Worm (Caenorhabditis elegans) whole organism, early embryonic: ENCODE results near the gene T04C12.33.
A peak's percentile ranks its signal among the peaks of the same experiment; 100 is the strongest.

Experiments
- B0310.2 ChIP-seq: sonication (generic microtip); optimal IDR thresholded peaks from 2 replicates; lab custom pipeline; 2016; ENCODE audit warnings: mild to moderate bottlenecking, missing genetic modification characterization, missing compliant biosample characterization
- F13C5.2 ChIP-seq: sonication (generic microtip); optimal IDR thresholded peaks from 2 replicates; lab custom pipeline; 2017; ENCODE audit warnings: mild to moderate bottlenecking, missing genetic modification characterization, inconsistent platforms, missing compliant biosample characterization
- aly-1 ChIP-seq: sonication (generic microtip); optimal IDR thresholded peaks from 2 replicates; lab custom pipeline; 2016; ENCODE audit warnings: missing genetic modification characterization, missing compliant biosample characterization
- ama-1 ChIP-seq: fragments of 150-350 bp; optimal IDR thresholded peaks from 2 replicates; lab custom pipeline; 2014
- ceh-13 ChIP-seq: fragments of 200-800 bp; sonication (Bioruptor generic); optimal IDR thresholded peaks from 2 replicates; lab custom pipeline; 2018; ENCODE audit warnings: mild to moderate bottlenecking, missing genetic modification characterization, missing compliant biosample characterization
- ceh-36 ChIP-seq: sonication (generic microtip); optimal IDR thresholded peaks from 2 replicates; lab custom pipeline; 2016; ENCODE audit warnings: missing genetic modification characterization, inconsistent platforms, missing compliant biosample characterization
- ets-7 ChIP-seq: sonication (generic microtip); optimal IDR thresholded peaks from 2 replicates; lab custom pipeline; 2016; ENCODE audit warnings: missing genotype, missing genetic modification characterization, missing compliant biosample characterization
- flt-1 ChIP-seq: fragments of 200-800 bp; sonication (Bioruptor generic); IDR thresholded peaks from 2 replicates; pipeline ENCODE4 v1.3.6; 2022; ENCODE audit warnings: missing genetic modification characterization, missing compliant biosample characterization
- hmbx-1 ChIP-seq: sonication (generic microtip); optimal IDR thresholded peaks from 2 replicates; lab custom pipeline; 2016; ENCODE audit warnings: mild to moderate bottlenecking, missing genetic modification characterization, missing compliant biosample characterization
- hmg-4 ChIP-seq: fragments of 200-800 bp; sonication (Bioruptor generic); optimal IDR thresholded peaks from 2 replicates; lab custom pipeline; 2018; ENCODE audit warnings: mild to moderate bottlenecking, missing genetic modification characterization, missing compliant biosample characterization
- hnd-1 ChIP-seq: sonication (generic microtip); optimal IDR thresholded peaks from 2 replicates; lab custom pipeline; 2016; ENCODE audit warnings: missing genetic modification characterization, missing compliant biosample characterization
- pes-1 ChIP-seq: fragments of 200-800 bp; sonication (Bioruptor generic); IDR thresholded peaks from 2 replicates; pipeline ENCODE4 v1.3.6; 2022; ENCODE audit warnings: missing genetic modification reagents, missing genetic modification characterization, missing compliant biosample characterization
- scrt-1 ChIP-seq: fragments of 200-800 bp; sonication (Bioruptor generic); IDR thresholded peaks from 2 replicates; pipeline ENCODE4 v1.3.6; 2022; ENCODE audit warnings: missing genetic modification characterization, missing compliant biosample characterization
- sea-1 ChIP-seq: fragments of 200-800 bp; sonication (Bioruptor generic); conservative IDR thresholded peaks from 2 replicates; pipeline ENCODE4 v1.3.6; 2022; ENCODE audit warnings: missing genetic modification characterization, missing compliant biosample characterization
- tbx-11 ChIP-seq: fragments of 200-800 bp; sonication (Bioruptor generic); IDR thresholded peaks from 2 replicates; pipeline ENCODE4 v1.3.6; 2022; ENCODE audit warnings: missing genetic modification characterization, missing compliant biosample characterization
- tbx-37 ChIP-seq: fragments of 200-800 bp; sonication (Bioruptor generic); conservative IDR thresholded peaks from 2 replicates; pipeline ENCODE4 v1.3.6; 2022; ENCODE audit warnings: missing genetic modification reagents, missing genetic modification characterization, missing compliant biosample characterization
- tra-4 ChIP-seq: sonication (generic microtip); optimal IDR thresholded peaks from 2 replicates; lab custom pipeline; 2017; ENCODE audit warnings: missing genetic modification characterization, missing compliant biosample characterization

The T04C12.33 gene

DNA sequence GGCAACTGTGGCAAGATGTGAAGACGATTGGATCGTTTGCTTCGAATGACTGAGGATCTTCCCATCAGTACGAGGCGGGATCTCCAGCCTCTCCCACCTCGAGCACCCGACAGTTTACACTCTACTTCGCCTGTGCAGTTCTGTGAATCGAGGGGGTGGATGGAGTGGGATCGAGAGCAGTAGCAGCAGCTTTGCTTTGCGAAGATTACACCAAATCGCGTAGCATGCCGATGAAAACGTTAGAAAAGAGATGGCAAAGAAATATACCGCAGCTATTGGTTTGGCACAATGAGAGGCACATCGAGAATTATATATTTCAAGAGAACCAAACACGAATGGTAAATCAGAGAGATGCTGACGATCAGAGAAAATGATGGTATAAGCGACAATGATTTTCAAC is 22.4 kb downstream of the T04C12.33 start, which contains the start of gene act-3:
TSS of gene act-3 (minus strand) at position 51 of the 400 bp plus-strand sequence.
- TF ChIP-seq flt-1 (GFP tag; lab: Robert Waterston, UW) (no peak), F13C5.2 (tag; lab: Kevin White, UChicago) (no peak), tra-4 (no peak), B0310.2 (tag; lab: Kevin White, UChicago) (no peak), ceh-13 (GFP tag; lab: Kevin White, UChicago) (no peak), sea-1 (no peak), tbx-37 (GFP tag; lab: Robert Waterston, UW) (no peak), scrt-1 (GFP tag; lab: Robert Waterston, UW) (no peak), ceh-36 (tag; lab: Kevin White, UChicago) (no peak), tbx-11 (GFP tag; lab: Robert Waterston, UW) (no peak), aly-1 (no peak), hmg-4 (GFP tag; lab: Kevin White, UChicago) (no peak), hnd-1 (tag; lab: Kevin White, UChicago) (no peak), hmbx-1 (no peak)

DNA sequence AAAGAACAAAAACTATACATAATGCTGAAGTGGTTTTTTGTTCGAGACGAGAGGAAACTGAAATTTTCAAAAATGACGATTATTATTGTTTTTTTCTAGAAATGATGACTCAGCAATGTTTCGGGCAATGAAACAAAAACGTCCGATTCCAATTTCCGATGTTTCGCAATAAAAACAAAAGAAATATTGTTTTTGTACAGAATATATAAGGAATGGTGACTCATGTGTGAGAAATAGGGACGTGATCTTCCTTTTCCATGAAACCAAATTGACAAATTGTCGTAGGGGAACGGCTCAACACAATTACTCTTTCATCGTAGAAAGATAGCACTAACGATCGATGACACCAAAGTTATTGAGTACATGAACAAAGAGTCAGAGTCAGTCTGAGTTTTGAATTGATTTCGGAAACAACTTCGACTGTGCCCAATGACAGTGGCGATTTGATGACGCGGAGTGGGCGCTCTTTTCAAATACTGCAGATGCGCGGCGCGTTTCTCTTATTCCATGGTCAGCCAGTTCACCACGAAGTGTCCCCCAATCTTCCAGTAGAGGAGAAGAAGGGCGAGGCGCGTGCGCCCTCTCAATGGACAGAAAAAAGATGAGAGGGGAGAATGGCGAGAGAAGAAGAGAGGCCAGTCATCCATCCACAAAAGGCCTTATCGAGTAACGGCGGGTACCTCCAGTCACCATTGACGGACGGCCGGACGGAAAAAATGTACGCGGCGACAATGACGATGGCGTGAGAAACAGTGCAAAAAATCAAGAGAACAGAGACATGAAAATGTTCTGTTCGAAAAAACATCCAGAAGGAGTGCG is 23.4 kb downstream of the T04C12.33 start:
- TF ChIP-seq ceh-13 (GFP tag; lab: Kevin White, UChicago) (no peak), tra-4 (no peak), pes-1 (GFP tag; lab: Robert Waterston, UW) (peak; percentile 34; the same call in 1 of the 2 replicates), F13C5.2 (tag; lab: Kevin White, UChicago) (no peak), ceh-36 (tag; lab: Kevin White, UChicago) (no peak), B0310.2 (tag; lab: Kevin White, UChicago) (no peak), tbx-37 (GFP tag; lab: Robert Waterston, UW) (no peak; the same call in 1 of the 2 replicates), hmbx-1 (no peak), sea-1 (no peak), flt-1 (GFP tag; lab: Robert Waterston, UW) (no peak), hmg-4 (GFP tag; lab: Kevin White, UChicago) (peak; percentile 42), tbx-11 (GFP tag; lab: Robert Waterston, UW) (no peak), ets-7 (tag; lab: Kevin White, UChicago) (no peak), aly-1 (peak; percentile 28), ama-1 (lab: Kevin White, UChicago) (no peak), scrt-1 (GFP tag; lab: Robert Waterston, UW) (no peak)

DNA sequence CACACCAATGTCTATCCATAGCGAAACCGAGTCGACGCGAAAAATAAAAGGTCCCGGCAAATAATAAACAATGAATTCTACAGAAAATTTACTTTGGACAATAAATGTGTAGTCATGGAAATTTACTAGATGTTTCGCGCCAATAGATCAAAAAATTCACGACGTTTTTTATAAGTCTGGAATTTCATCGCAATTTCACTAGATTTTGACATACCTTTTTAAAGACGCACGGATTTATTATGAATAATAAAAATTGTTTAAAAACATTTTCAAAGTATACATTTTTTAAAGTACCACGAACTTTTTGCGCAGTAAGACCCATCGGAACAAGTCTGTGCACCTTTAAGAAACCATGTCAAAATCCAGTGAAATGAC is 24.0 kb downstream of the T04C12.33 start:
- TF ChIP-seq ceh-13 (GFP tag; lab: Kevin White, UChicago) (no peak), scrt-1 (GFP tag; lab: Robert Waterston, UW) (no peak), tbx-37 (GFP tag; lab: Robert Waterston, UW) (no peak), hnd-1 (tag; lab: Kevin White, UChicago) (no peak), flt-1 (GFP tag; lab: Robert Waterston, UW) (no peak), aly-1 (no peak), sea-1 (no peak), tra-4 (no peak), tbx-11 (GFP tag; lab: Robert Waterston, UW) (no peak), hmg-4 (GFP tag; lab: Kevin White, UChicago) (no peak), ets-7 (tag; lab: Kevin White, UChicago) (no peak), B0310.2 (tag; lab: Kevin White, UChicago) (no peak), hmbx-1 (no peak), ceh-36 (tag; lab: Kevin White, UChicago) (no peak), ama-1 (lab: Kevin White, UChicago) (no peak)

DNA sequence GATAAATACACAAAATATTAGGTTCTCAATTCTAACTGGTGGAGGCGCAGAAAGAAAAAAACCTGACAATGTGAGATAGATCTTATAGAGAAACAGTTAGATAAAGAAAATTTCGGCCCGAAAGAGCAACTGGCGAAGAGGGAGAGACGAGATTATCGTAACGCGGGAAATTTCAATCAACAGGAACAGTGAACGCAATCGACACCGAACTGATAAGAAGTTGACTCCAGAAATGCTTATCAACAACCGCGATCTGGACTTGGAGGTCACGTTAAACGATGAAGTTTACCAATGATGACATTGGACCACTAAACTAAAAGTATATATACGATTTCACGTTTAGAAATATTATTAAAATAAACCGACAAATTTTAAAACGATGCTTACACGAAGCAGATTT is 24.4 kb downstream of the T04C12.33 start:
- TF ChIP-seq tra-4 = no peak
- no peak for TF ChIP-seq ama-1 (lab: Kevin White, UChicago)
- TF ChIP-seq hnd-1 (tag; lab: Kevin White, UChicago) = no peak
- TF ChIP-seq B0310.2 (tag; lab: Kevin White, UChicago) = no peak
- no peak for TF ChIP-seq hmbx-1
- no peak for TF ChIP-seq hmg-4 (GFP tag; lab: Kevin White, UChicago)
- no peak for TF ChIP-seq tbx-11 (GFP tag; lab: Robert Waterston, UW)

DNA sequence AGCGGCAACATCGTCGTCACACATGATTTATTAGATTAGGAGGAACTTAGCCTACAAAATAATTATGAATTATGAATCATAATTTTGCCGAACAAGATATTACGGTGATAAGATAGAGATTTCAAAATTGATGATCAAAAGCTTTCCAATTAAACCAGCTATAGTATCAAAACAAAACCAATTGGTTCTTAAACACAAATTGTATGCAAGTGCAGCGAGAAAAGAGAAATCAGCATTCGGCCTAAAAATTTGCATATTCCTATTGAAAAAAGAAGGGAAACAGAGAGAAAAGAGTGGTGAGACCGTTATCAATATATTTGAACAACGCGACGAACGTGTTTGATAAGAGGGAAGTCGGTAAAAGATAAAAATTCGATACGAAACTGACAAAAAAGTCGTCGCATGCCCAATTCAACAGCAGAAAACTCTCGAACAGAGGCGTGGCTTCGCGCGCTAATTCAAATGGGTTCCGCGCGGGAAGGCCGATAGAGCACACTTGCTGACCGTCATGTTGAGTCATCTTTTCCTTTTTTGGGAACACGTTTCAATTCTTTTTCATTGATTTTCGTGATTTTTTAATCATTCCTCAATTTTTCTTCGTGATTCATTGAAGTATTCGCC is 26.2 kb downstream of the T04C12.33 start, which contains the start of gene act-2:
TSS of gene act-2 (minus strand) at position 51 of the 621 bp plus-strand sequence.
- TF ChIP-seq pes-1 (GFP tag; lab: Robert Waterston, UW) (no peak), B0310.2 (tag; lab: Kevin White, UChicago) (peak; percentile 38)

DNA sequence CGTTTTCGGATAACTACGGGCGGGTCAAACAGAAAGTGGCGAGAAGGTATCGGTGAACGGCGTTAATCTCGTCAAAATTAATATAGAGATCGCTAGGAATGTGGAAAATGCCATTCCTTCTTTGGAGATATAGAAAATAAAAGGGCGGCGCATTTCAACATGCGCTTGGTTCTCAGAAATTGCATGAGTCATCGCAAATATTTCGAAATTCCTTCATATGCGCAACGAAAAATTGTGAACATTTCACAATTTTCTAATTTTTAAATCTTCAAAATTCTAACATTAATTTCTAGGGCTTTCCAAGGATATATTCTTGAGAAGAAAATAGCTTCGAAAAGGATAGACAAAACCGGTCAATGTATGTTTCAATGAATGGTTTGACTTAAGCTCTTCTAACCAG is 26.9 kb downstream of the T04C12.33 start:
- TF ChIP-seq tra-4 (no peak), scrt-1 (GFP tag; lab: Robert Waterston, UW) (no peak), ama-1 (lab: Kevin White, UChicago) (no peak), pes-1 (GFP tag; lab: Robert Waterston, UW) (no peak), aly-1 (no peak), F13C5.2 (tag; lab: Kevin White, UChicago) (no peak), tbx-11 (GFP tag; lab: Robert Waterston, UW) (no peak), sea-1 (no peak), hnd-1 (tag; lab: Kevin White, UChicago) (no peak), ceh-13 (GFP tag; lab: Kevin White, UChicago) (no peak)
